Fruit fly (Drosophila melanogaster) whole organism, embryonic: Measurements from ENCODE around the gene CG17470.

ENCODE experiments used
- ATbp ChIP-seq: fragments of 200-800 bp; sonication (Bioruptor generic); optimal IDR thresholded peaks from 2 replicates; lab custom pipeline; 2017; ENCODE audit warnings: missing biosample characterization, mild to moderate bottlenecking, missing genetic modification characterization, missing genetic modification reagents
- Aef1 ChIP-seq: fragments of 200-800 bp; sonication (Bioruptor generic); IDR thresholded peaks from 3 replicates; pipeline ENCODE4 v1.3.6; 2022; ENCODE audit warnings: missing biosample characterization, missing genetic modification characterization
- BEAF-32 ChIP-seq: fragments of 200-800 bp; sonication (Bioruptor generic); optimal IDR thresholded peaks from 3 replicates; lab custom pipeline; 2017; ENCODE audit warnings: missing biosample characterization, missing genetic modification characterization, mild to moderate bottlenecking, moderate library complexity, missing genetic modification reagents
- Bdp1 ChIP-seq: fragments of 200-800 bp; sonication (Bioruptor generic); optimal IDR thresholded peaks from 3 replicates; lab custom pipeline; 2016; ENCODE audit warnings: missing biosample characterization, missing genetic modification characterization
- Bteb2 ChIP-seq: fragments of 200-800 bp; sonication (Bioruptor generic); optimal IDR thresholded peaks from 2 replicates; lab custom pipeline; 2016; ENCODE audit warnings: missing biosample characterization, missing genetic modification characterization
- C15 ChIP-seq: fragments of 200-800 bp; sonication (Bioruptor generic); IDR thresholded peaks from 3 replicates; pipeline ENCODE4 v1.3.6; 2022; ENCODE audit warnings: missing biosample characterization, missing genetic modification characterization
- CG10267 ChIP-seq: fragments of 200-800 bp; sonication (Bioruptor generic); optimal IDR thresholded peaks from 2 replicates; lab custom pipeline; 2018; ENCODE audit warnings: missing biosample characterization, mild to moderate bottlenecking, missing genetic modification characterization, moderate library complexity
- CG11456 ChIP-seq: fragments of 200-800 bp; sonication (Bioruptor generic); IDR thresholded peaks from 3 replicates; pipeline ENCODE4 v1.3.6; 2022; ENCODE audit warnings: missing biosample characterization, missing genetic modification characterization
- CG11560 ChIP-seq: fragments of 200-800 bp; sonication (Bioruptor generic); IDR thresholded peaks from 3 replicates; pipeline ENCODE4 v1.3.6; 2022; ENCODE audit warnings: missing biosample characterization, missing genetic modification characterization
- CG12155 ChIP-seq: fragments of 200-800 bp; sonication (Bioruptor generic); optimal IDR thresholded peaks from 3 replicates; lab custom pipeline; 2016; ENCODE audit warnings: missing biosample characterization, missing genetic modification characterization
- CG13894 ChIP-seq: fragments of 200-800 bp; sonication (Bioruptor generic); optimal IDR thresholded peaks from 3 replicates; lab custom pipeline; 2018; ENCODE audit warnings: missing biosample characterization, mild to moderate bottlenecking, missing genetic modification characterization, moderate library complexity
- CG14014 ChIP-seq: fragments of 200-800 bp; sonication (Bioruptor generic); IDR thresholded peaks from 2 replicates; pipeline ENCODE4 v1.3.6; 2022; ENCODE audit warnings: missing biosample characterization, missing genetic modification characterization
- CG16863 ChIP-seq: fragments of 200-800 bp; sonication (Bioruptor generic); optimal IDR thresholded peaks from 3 replicates; lab custom pipeline; 2016; ENCODE audit warnings: missing biosample characterization, missing genetic modification characterization
- CG18476 ChIP-seq: fragments of 200-800 bp; sonication (Bioruptor generic); optimal IDR thresholded peaks from 2 replicates; lab custom pipeline; 2016; ENCODE audit warnings: missing biosample characterization, mild to moderate bottlenecking, missing genetic modification characterization
- CG18599 ChIP-seq: fragments of 200-800 bp; sonication (Bioruptor generic); optimal IDR thresholded peaks from 3 replicates; lab custom pipeline; 2017; ENCODE audit warnings: missing biosample characterization, missing genetic modification characterization, mild to moderate bottlenecking, moderate library complexity, missing genetic modification reagents
- CG2199 ChIP-seq: fragments of 200-800 bp; sonication (Bioruptor generic); IDR thresholded peaks from 3 replicates; pipeline ENCODE4 v1.3.6; 2022; ENCODE audit warnings: missing biosample characterization, missing genetic modification characterization
- CG2889 ChIP-seq: fragments of 200-800 bp; sonication (Bioruptor generic); IDR thresholded peaks from 3 replicates; pipeline ENCODE4 v1.3.6; 2022; ENCODE audit warnings: missing biosample characterization, missing genetic modification characterization
- CG32772 ChIP-seq: fragments of 200-800 bp; sonication (Bioruptor generic); IDR thresholded peaks from 2 replicates; pipeline ENCODE4 v1.3.6; 2022; ENCODE audit warnings: missing biosample characterization, missing genetic modification characterization
- CG3726 ChIP-seq: fragments of 200-800 bp; sonication (Bioruptor generic); IDR thresholded peaks from 3 replicates; pipeline ENCODE4, ENCODE4 v1.3.6; 2022; ENCODE audit warnings: missing biosample characterization, missing genetic modification characterization
- CG3838 ChIP-seq: fragments of 200-800 bp; sonication (Bioruptor generic); optimal IDR thresholded peaks from 3 replicates; lab custom pipeline; 2016; ENCODE audit warnings: missing biosample characterization, missing genetic modification characterization
- CG7556 ChIP-seq: fragments of 200-800 bp; sonication (Bioruptor generic); optimal IDR thresholded peaks from 2 replicates; lab custom pipeline; 2017; ENCODE audit warnings: missing biosample characterization, mild to moderate bottlenecking, missing genetic modification characterization
- CG7987 ChIP-seq: fragments of 200-800 bp; sonication (Bioruptor generic); optimal IDR thresholded peaks from 2 replicates; lab custom pipeline; 2018; ENCODE audit warnings: missing biosample characterization, mild to moderate bottlenecking, missing genetic modification characterization, moderate library complexity
- CG8089 ChIP-seq: fragments of 200-800 bp; sonication (Bioruptor generic); optimal IDR thresholded peaks from 3 replicates; lab custom pipeline; 2016; ENCODE audit warnings: missing biosample characterization, missing genetic modification characterization
- Camta ChIP-seq: fragments of 200-800 bp; sonication (Bioruptor generic); optimal IDR thresholded peaks from 2 replicates; lab custom pipeline; 2016; ENCODE audit warnings: missing biosample characterization, missing genetic modification characterization
- CkIIα-i1 ChIP-seq: fragments of 200-800 bp; sonication (Bioruptor generic); IDR thresholded peaks from 2 replicates; pipeline ENCODE4 v1.3.6; 2022; ENCODE audit warnings: missing biosample characterization, missing genetic modification characterization
- D19A ChIP-seq: fragments of 200-800 bp; optimal IDR thresholded peaks from 3 replicates; lab custom pipeline; 2019; ENCODE audit warnings: missing biosample characterization, mild to moderate bottlenecking, missing genetic modification characterization, moderate library complexity
- Fer3 ChIP-seq: fragments of 200-800 bp; sonication (Bioruptor generic); optimal IDR thresholded peaks from 2 replicates; lab custom pipeline; 2018; ENCODE audit warnings: missing biosample characterization, mild to moderate bottlenecking, missing genetic modification characterization, moderate library complexity
- Hand ChIP-seq: fragments of 200-800 bp; sonication (Bioruptor generic); optimal IDR thresholded peaks from 2 replicates; lab custom pipeline; 2017; ENCODE audit warnings: mild to moderate bottlenecking, missing biosample characterization, missing genetic modification reagents, missing genetic modification characterization
- Hr39 ChIP-seq: fragments of >200 bp; optimal IDR thresholded peaks from 2 replicates; lab custom pipeline; 2017
- Mad ChIP-seq: fragments of 200-800 bp; sonication (Bioruptor generic); optimal IDR thresholded peaks from 2 replicates; lab custom pipeline; 2016; ENCODE audit warnings: missing biosample characterization, missing genetic modification characterization
- Max ChIP-seq: fragments of 200-800 bp; sonication (Bioruptor generic); optimal IDR thresholded peaks from 2 replicates; lab custom pipeline; 2016; ENCODE audit warnings: missing biosample characterization, mild to moderate bottlenecking, missing genetic modification characterization
- Med ChIP-seq: fragments of 200-800 bp; sonication (Bioruptor generic); peaks from one replicate; lab custom pipeline; 2016; ENCODE audit warnings: missing biosample characterization, missing genetic modification characterization, mild to moderate bottlenecking, inconsistent platforms, moderate library complexity
- Myb ChIP-seq: fragments of 200-800 bp; sonication (Bioruptor generic); optimal IDR thresholded peaks from 2 replicates; lab custom pipeline; 2016; ENCODE audit warnings: missing biosample characterization, missing genetic modification characterization
- Oli ChIP-seq: fragments of 200-800 bp; sonication (Bioruptor generic); optimal IDR thresholded peaks from 2 replicates; lab custom pipeline; 2018; ENCODE audit warnings: missing biosample characterization, mild to moderate bottlenecking, missing genetic modification characterization, moderate library complexity
- Opbp ChIP-seq: fragments of 200-800 bp; sonication (Bioruptor generic); IDR thresholded peaks from 3 replicates; pipeline ENCODE4 v1.3.6; 2022; ENCODE audit warnings: missing biosample characterization, missing genetic modification characterization; ENCODE audit not compliant: partially characterized antibody
- PHDP ChIP-seq: fragments of 200-800 bp; sonication (Bioruptor generic); optimal IDR thresholded peaks from 3 replicates; lab custom pipeline; 2018; ENCODE audit warnings: missing biosample characterization, mild to moderate bottlenecking, missing genetic modification characterization, moderate library complexity
- Scr ChIP-seq: fragments of 200-800 bp; sonication (Bioruptor generic); IDR thresholded peaks from 2 replicates; pipeline ENCODE4 v1.3.6; 2022; ENCODE audit warnings: missing biosample characterization, missing genetic modification characterization; ENCODE audit not compliant: partially characterized antibody
- ab ChIP-seq: fragments of 200-800 bp; sonication (Bioruptor generic); optimal IDR thresholded peaks from 2 replicates; lab custom pipeline; 2016; ENCODE audit warnings: missing biosample characterization, missing genetic modification characterization
- ci ChIP-seq: fragments of 200-800 bp; sonication (Bioruptor generic); IDR thresholded peaks from 3 replicates; pipeline ENCODE4 v1.3.6; 2022; ENCODE audit warnings: missing biosample characterization, missing genetic modification characterization
- disco-r ChIP-seq: fragments of 200-800 bp; sonication (Bioruptor generic); optimal IDR thresholded peaks from 2 replicates; lab custom pipeline; 2016; ENCODE audit warnings: missing biosample characterization, missing genetic modification characterization
- fd64A ChIP-seq: fragments of 200-800 bp; sonication (Bioruptor generic); optimal IDR thresholded peaks from 3 replicates; lab custom pipeline; 2018; ENCODE audit warnings: missing biosample characterization, mild to moderate bottlenecking, missing genetic modification characterization
- ftz-f1 ChIP-seq: fragments of 200-800 bp; sonication (Bioruptor generic); optimal IDR thresholded peaks from 2 replicates; lab custom pipeline; 2016; ENCODE audit warnings: missing biosample characterization, missing genetic modification characterization
- insv ChIP-seq, 2 experiments: fragments of 200-800 bp; sonication (Bioruptor generic); optimal IDR thresholded peaks; 3 replicates each; lab custom pipeline; 2016 to 2018; ENCODE audit warnings: missing biosample characterization in 2 of 2, missing genetic modification characterization in 2 of 2
- ken ChIP-seq: fragments of 200-800 bp; sonication (Bioruptor generic); IDR thresholded peaks from 3 replicates; pipeline ENCODE4 v1.3.6; 2022; ENCODE audit warnings: missing biosample characterization, missing genetic modification characterization
- slou ChIP-seq: fragments of 200-800 bp; sonication (Bioruptor generic); optimal IDR thresholded peaks from 3 replicates; lab custom pipeline; 2016; ENCODE audit warnings: missing biosample characterization, missing genetic modification characterization
- tna ChIP-seq: fragments of 200-800 bp; sonication (Bioruptor generic); IDR thresholded peaks from 2 replicates; pipeline ENCODE4 v1.3.6; 2022; ENCODE audit warnings: missing biosample characterization, missing genetic modification characterization; ENCODE audit not compliant: partially characterized antibody
- toy ChIP-seq: fragments of 200-800 bp; sonication (Bioruptor generic); IDR thresholded peaks from 2 replicates; pipeline ENCODE4 v1.3.6; 2022; ENCODE audit warnings: missing biosample characterization, missing genetic modification characterization
- vnd ChIP-seq: fragments of 200-800 bp; sonication (Bioruptor generic); IDR thresholded peaks from 3 replicates; pipeline ENCODE4 v1.3.6; 2022; ENCODE audit warnings: missing biosample characterization, missing genetic modification characterization; ENCODE audit not compliant: partially characterized antibody
- vvl ChIP-seq: fragments of 200-800 bp; sonication (Bioruptor generic); IDR thresholded peaks from 2 replicates; pipeline ENCODE4 v1.3.6; 2022; ENCODE audit warnings: missing biosample characterization, missing genetic modification characterization
- wdn ChIP-seq: fragments of 200-800 bp; sonication (Bioruptor generic); IDR thresholded peaks from 2 replicates; pipeline ENCODE4 v1.3.6; 2022; ENCODE audit warnings: missing biosample characterization, missing genetic modification characterization
- zfh2 ChIP-seq: fragments of 200-800 bp; sonication (Bioruptor generic); optimal IDR thresholded peaks from 2 replicates; lab custom pipeline; 2016; ENCODE audit warnings: missing biosample characterization, missing genetic modification characterization

Gene CG17470

dm6 chr2L:20645394-20645869, 2.4 kb upstream of the CG17470 start, which contains the start of the genes phr6-4 and CG2608 (continued):
- TF ChIP-seq zfh2 (GFP tag; lab: Kevin White, UChicago) = peak; percentile 89
- peak; percentile 92 for TF ChIP-seq Fer3 (tag; lab: Kevin White, UChicago)
- peak; percentile 91 for TF ChIP-seq CG12155
- TF ChIP-seq Hand (GFP tag; lab: Kevin White, UChicago) = peak; percentile 83
- peak; percentile 90 for TF ChIP-seq D19A (tag; lab: Kevin White, UChicago)
- peak; percentile 97 for TF ChIP-seq Med (GFP tag; lab: Kevin White, UChicago)
- peak; percentile 82 for TF ChIP-seq Aef1 (GFP tag; lab: Robert Waterston, UW)
- TF ChIP-seq fd64A (GFP tag; lab: Kevin White, UChicago) = peak; percentile 75
- peak; percentile 87 for TF ChIP-seq Mad (GFP tag; lab: Kevin White, UChicago)
- peak; percentile 89 for TF ChIP-seq vvl
- peak; percentile 72 for TF ChIP-seq CG8089 (GFP tag; lab: Kevin White, UChicago)
- peak; percentile 74; the same call in 2 of the 3 replicates for TF ChIP-seq CG2199 (GFP tag; lab: Robert Waterston, UW)
- TF ChIP-seq Opbp (GFP tag; lab: Robert Waterston, UW) = no peak
- peak; percentile 72 for TF ChIP-seq Myb (GFP tag; lab: Kevin White, UChicago)
- TF ChIP-seq BEAF-32 = peak; percentile 25
- TF ChIP-seq Hr39 (lab: Kevin White, UChicago) = no peak
- peak; percentile 57 for TF ChIP-seq ab
- peak; percentile 93 for TF ChIP-seq CG18599 (GFP tag; lab: Kevin White, UChicago)
- peak; percentile 76 for TF ChIP-seq CG3838 (GFP tag; lab: Kevin White, UChicago)
- TF ChIP-seq ATbp = peak; percentile 85
- TF ChIP-seq tna (GFP tag; lab: Robert Waterston, UW) = no peak
- TF ChIP-seq CG32772 (GFP tag; lab: Robert Waterston, UW) = peak; percentile 83
- peak; percentile 77 for TF ChIP-seq CG16863
- no peak for TF ChIP-seq vnd (GFP tag; lab: Robert Waterston, UW)
- peak; percentile 87 for TF ChIP-seq slou (GFP tag; lab: Kevin White, UChicago)
- TF ChIP-seq CG11456 = peak; percentile 84
- TF ChIP-seq CG7556 = peak; percentile 95
- TF ChIP-seq CG10267 (tag; lab: Kevin White, UChicago) = peak; percentile 89
- TF ChIP-seq Oli (tag; lab: Kevin White, UChicago) = peak; percentile 94
- TF ChIP-seq CG14014 (GFP tag; lab: Robert Waterston, UW) = peak; percentile 85
- TF ChIP-seq CG11560 (tag; lab: Robert Waterston, UW) = peak; percentile 69; the same call in 2 of the 3 replicates
- TF ChIP-seq CG2889 = peak; percentile 91
- TF ChIP-seq Bdp1 (GFP tag; lab: Kevin White, UChicago) = peak; percentile 79
- TF ChIP-seq Bteb2 = peak; percentile 90
- peak; percentile 75 for TF ChIP-seq disco-r (GFP tag; lab: Kevin White, UChicago)
- TF ChIP-seq C15 (GFP tag; lab: Robert Waterston, UW) = peak; percentile 69; the same call in 1 of the 3 replicates
- peak; percentile 96 for TF ChIP-seq PHDP
- peak; percentile 92 for TF ChIP-seq CG18476
- TF ChIP-seq CG13894 (tag; lab: Kevin White, UChicago) = peak; percentile 88
- peak; percentile 86 for TF ChIP-seq Camta (GFP tag; lab: Kevin White, UChicago)
- TF ChIP-seq Scr (GFP tag; lab: Robert Waterston, UW) = no peak
- peak in 1 of 2 experiments; percentile 55 for TF ChIP-seq insv (GFP tag; optimal IDR thresholded peaks at IDR 0.05; lab: Kevin White, UChicago)
- peak; percentile 18 for TF ChIP-seq ftz-f1 (GFP tag; lab: Kevin White, UChicago)
- peak; percentile 87 for TF ChIP-seq wdn
- TF ChIP-seq CG7987 = peak; percentile 81
- TF ChIP-seq toy (GFP tag; lab: Robert Waterston, UW) = peak; percentile 64
- peak; percentile 87; the same call in 2 of the 3 replicates for TF ChIP-seq ci
- TF ChIP-seq ken (GFP tag; lab: Robert Waterston, UW) = peak; percentile 80
- TF ChIP-seq Max (GFP tag; lab: Kevin White, UChicago) = peak; percentile 94
- TF ChIP-seq CkIIα-i1 (GFP tag; lab: Robert Waterston, UW) = no peak
- peak; percentile 63; the same call in 1 of the 3 replicates for TF ChIP-seq CG3726
